Fruit fly (Drosophila melanogaster) whole organism, embryonic: ENCODE data around the gene Dsp1.

ENCODE experiments used
- Asciz ChIP-seq: fragments of 200-800 bp; sonication (Bioruptor generic); optimal IDR thresholded peaks from 2 replicates; lab custom pipeline; 2017; ENCODE audit warnings: missing biosample characterization, mild to moderate bottlenecking, missing genetic modification characterization, missing genetic modification reagents
- B-H1 ChIP-seq: fragments of 200-800 bp; sonication (Bioruptor generic); IDR thresholded peaks from 3 replicates; pipeline ENCODE4 v1.3.6; 2022; ENCODE audit warnings: missing biosample characterization, missing genetic modification characterization
- Bgb ChIP-seq: fragments of 200-800 bp; sonication (Bioruptor generic); IDR thresholded peaks from 2 replicates; pipeline ENCODE4 v1.3.6; 2022; ENCODE audit warnings: missing biosample characterization, missing genetic modification characterization; ENCODE audit not compliant: partially characterized antibody
- Bteb2 ChIP-seq: fragments of 200-800 bp; sonication (Bioruptor generic); optimal IDR thresholded peaks from 2 replicates; lab custom pipeline; 2016; ENCODE audit warnings: missing biosample characterization, missing genetic modification characterization
- CG1024 ChIP-seq: fragments of 200-800 bp; sonication (Bioruptor generic); IDR thresholded peaks from 2 replicates; pipeline ENCODE4 v1.3.6; 2022; ENCODE audit warnings: missing biosample characterization, missing genetic modification characterization
- CG10959 ChIP-seq: fragments of 200-800 bp; sonication (Bioruptor generic); IDR thresholded peaks from 2 replicates; pipeline ENCODE4 v1.3.6; 2022; ENCODE audit warnings: missing biosample characterization, missing genetic modification characterization
- CG11093 ChIP-seq: fragments of 200-800 bp; sonication (Bioruptor generic); IDR thresholded peaks from 3 replicates; pipeline ENCODE4 v1.3.6; 2022; ENCODE audit warnings: missing biosample characterization, missing genetic modification characterization
- CG12155 ChIP-seq: fragments of 200-800 bp; sonication (Bioruptor generic); optimal IDR thresholded peaks from 3 replicates; lab custom pipeline; 2016; ENCODE audit warnings: missing biosample characterization, missing genetic modification characterization
- CG1233 ChIP-seq: fragments of 200-800 bp; sonication (Bioruptor generic); optimal IDR thresholded peaks from 4 replicates; lab custom pipeline; 2018; ENCODE audit warnings: missing biosample characterization, mild to moderate bottlenecking, missing genetic modification characterization
- CG14050 ChIP-seq: fragments of 200-800 bp; sonication (Bioruptor generic); IDR thresholded peaks from 3 replicates; pipeline ENCODE4 v1.3.6; 2022; ENCODE audit warnings: missing biosample characterization, missing genetic modification characterization
- CG17385 ChIP-seq: fragments of 200-800 bp; sonication (Bioruptor generic); optimal IDR thresholded peaks from 3 replicates; lab custom pipeline; 2018; ENCODE audit warnings: missing biosample characterization, mild to moderate bottlenecking, missing genetic modification characterization
- CG17568 ChIP-seq: fragments of 200-800 bp; sonication (Bioruptor generic); optimal IDR thresholded peaks from 2 replicates; lab custom pipeline; 2018; ENCODE audit warnings: missing biosample characterization, mild to moderate bottlenecking, missing genetic modification characterization, moderate library complexity
- CG1792 ChIP-seq: fragments of 200-800 bp; sonication (Bioruptor generic); optimal IDR thresholded peaks from 2 replicates; lab custom pipeline; 2016; ENCODE audit warnings: missing biosample characterization, missing genetic modification characterization
- CG42726 ChIP-seq: fragments of 200-800 bp; sonication (Bioruptor generic); IDR thresholded peaks from 2 replicates; pipeline ENCODE4 v1.3.6; 2022; ENCODE audit warnings: missing biosample characterization, missing genetic modification characterization; ENCODE audit not compliant: partially characterized antibody
- CG5245 ChIP-seq: fragments of 200-800 bp; sonication (Bioruptor generic); optimal IDR thresholded peaks from 3 replicates; lab custom pipeline; 2016; ENCODE audit warnings: missing biosample characterization, missing genetic modification characterization
- CG7372 ChIP-seq: fragments of 200-800 bp; sonication (Bioruptor generic); IDR thresholded peaks from 2 replicates; pipeline ENCODE4 v1.3.6; 2022; ENCODE audit warnings: missing biosample characterization, missing genetic modification characterization
- CG7987 ChIP-seq: fragments of 200-800 bp; sonication (Bioruptor generic); optimal IDR thresholded peaks from 2 replicates; lab custom pipeline; 2018; ENCODE audit warnings: missing biosample characterization, mild to moderate bottlenecking, missing genetic modification characterization, moderate library complexity
- D19B ChIP-seq: fragments of 200-800 bp; sonication (Bioruptor generic); optimal IDR thresholded peaks from 2 replicates; lab custom pipeline; 2017; ENCODE audit warnings: missing biosample characterization, mild to moderate bottlenecking, missing genetic modification characterization
- Dad ChIP-seq: fragments of 200-800 bp; sonication (Bioruptor generic); optimal IDR thresholded peaks from 3 replicates; lab custom pipeline; 2016; ENCODE audit warnings: missing biosample characterization, missing genetic modification characterization
- Dfd ChIP-seq, 2 experiments: fragments of >200 bp; optimal IDR thresholded peaks; 2 replicates each; lab custom pipeline; 2017; ENCODE audit warnings: missing biosample characterization in 2 of 2, missing genetic modification characterization in 2 of 2
- Fer2 ChIP-seq: fragments of 200-800 bp; sonication (Bioruptor generic); optimal IDR thresholded peaks from 2 replicates; lab custom pipeline; 2018; ENCODE audit warnings: missing biosample characterization, mild to moderate bottlenecking, missing genetic modification characterization, moderate library complexity
- Gug ChIP-seq: fragments of 200-800 bp; sonication (Bioruptor generic); IDR thresholded peaks from 4 replicates; pipeline ENCODE4 v1.3.6; 2022; ENCODE audit warnings: missing biosample characterization, missing genetic modification characterization
- H15 ChIP-seq: fragments of 200-800 bp; sonication (Bioruptor generic); IDR thresholded peaks from 3 replicates; pipeline ENCODE4 v1.3.6; 2022; ENCODE audit warnings: missing biosample characterization, missing genetic modification characterization
- Lpt ChIP-seq: fragments of >200 bp; optimal IDR thresholded peaks from 2 replicates; lab custom pipeline; 2018; ENCODE audit warnings: missing biosample characterization, missing genetic modification characterization
- Mes4 ChIP-seq: fragments of 200-800 bp; sonication (Bioruptor generic); optimal IDR thresholded peaks from 2 replicates; lab custom pipeline; 2016; ENCODE audit warnings: missing biosample characterization, missing genetic modification characterization
- Opbp ChIP-seq: fragments of 200-800 bp; sonication (Bioruptor generic); IDR thresholded peaks from 3 replicates; pipeline ENCODE4 v1.3.6; 2022; ENCODE audit warnings: missing biosample characterization, missing genetic modification characterization; ENCODE audit not compliant: partially characterized antibody
- Optix ChIP-seq: fragments of 200-800 bp; sonication (Bioruptor generic); IDR thresholded peaks from 3 replicates; pipeline ENCODE4 v1.3.6; 2022; ENCODE audit warnings: missing biosample characterization, missing genetic modification characterization
- Sry-β ChIP-seq: fragments of 200-800 bp; sonication (Bioruptor generic); optimal IDR thresholded peaks from 2 replicates; lab custom pipeline; 2018; ENCODE audit warnings: missing biosample characterization, mild to moderate bottlenecking, missing genetic modification characterization, moderate library complexity
- Stat92E ChIP-seq, 3 experiments: fragments of >200 bp in 2 of 3; fragments of 200-800 bp in 1 of 3; sonication (Bioruptor generic) in 1 of 3; optimal IDR thresholded peaks; 2 replicates each; lab custom pipeline; 2017 to 2019; ENCODE audit warnings: missing biosample characterization in 3 of 3, missing genetic modification characterization in 3 of 3, mild to moderate bottlenecking in 1 of 3, moderate library complexity in 1 of 3
- TFAM ChIP-seq: fragments of 200-800 bp; sonication (Bioruptor generic); optimal IDR thresholded peaks from 2 replicates; lab custom pipeline; 2017; ENCODE audit warnings: missing biosample characterization, missing genetic modification characterization, inconsistent platforms
- Usf ChIP-seq: fragments of 200-800 bp; sonication (Bioruptor generic); optimal IDR thresholded peaks from 2 replicates; lab custom pipeline; 2017; ENCODE audit warnings: missing genotype, missing biosample characterization, missing genetic modification characterization
- al ChIP-seq: fragments of 200-800 bp; sonication (Bioruptor generic); IDR thresholded peaks from 2 replicates; pipeline ENCODE4 v1.3.6; 2022; ENCODE audit warnings: missing biosample characterization, missing genetic modification characterization
- ato ChIP-seq: fragments of 200-800 bp; sonication (Bioruptor generic); IDR thresholded peaks from 2 replicates; pipeline ENCODE4 v1.3.6; 2022; ENCODE audit warnings: missing biosample characterization, missing genetic modification characterization; ENCODE audit not compliant: partially characterized antibody
- bowl ChIP-seq: fragments of 200-800 bp; sonication (Bioruptor generic); IDR thresholded peaks from 2 replicates; pipeline ENCODE4 v1.3.6; 2022; ENCODE audit warnings: missing biosample characterization, missing genetic modification characterization
- danr ChIP-seq: fragments of 200-800 bp; sonication (Bioruptor generic); IDR thresholded peaks from 2 replicates; pipeline ENCODE4 v1.3.6; 2022; ENCODE audit warnings: missing biosample characterization, missing genetic modification characterization
- dati ChIP-seq: fragments of 200-800 bp; sonication (Bioruptor generic); IDR thresholded peaks from 2 replicates; pipeline ENCODE4 v1.3.6; 2022; ENCODE audit warnings: missing biosample characterization, missing genetic modification characterization
- eyg ChIP-seq: fragments of 200-800 bp; sonication (Bioruptor generic); optimal IDR thresholded peaks from 3 replicates; lab custom pipeline; 2016; ENCODE audit warnings: missing biosample characterization, missing genetic modification characterization
- fd96Cb ChIP-seq: fragments of 200-800 bp; sonication (Bioruptor generic); optimal IDR thresholded peaks from 2 replicates; lab custom pipeline; 2018; ENCODE audit warnings: missing biosample characterization, mild to moderate bottlenecking, missing genetic modification characterization, moderate library complexity
- fru ChIP-seq: fragments of >200 bp; optimal IDR thresholded peaks from 2 replicates; lab custom pipeline; 2017
- gcm2 ChIP-seq: fragments of 200-800 bp; sonication (Bioruptor generic); optimal IDR thresholded peaks from 2 replicates; lab custom pipeline; 2016; ENCODE audit warnings: missing biosample characterization, missing genetic modification characterization
- ham ChIP-seq: fragments of 200-800 bp; sonication (Bioruptor generic); IDR thresholded peaks from 2 replicates; pipeline ENCODE4 v1.3.6; 2022; ENCODE audit warnings: missing biosample characterization, missing genetic modification characterization
- hbn ChIP-seq: fragments of 200-800 bp; sonication (Bioruptor generic); IDR thresholded peaks from 2 replicates; pipeline ENCODE4 v1.3.6; 2022; ENCODE audit warnings: missing biosample characterization, missing genetic modification characterization; ENCODE audit not compliant: partially characterized antibody
- lab ChIP-seq: fragments of 200-800 bp; sonication (Bioruptor generic); optimal IDR thresholded peaks from 3 replicates; lab custom pipeline; 2017; ENCODE audit warnings: missing biosample characterization, missing genetic modification characterization, mild to moderate bottlenecking, moderate library complexity, missing genetic modification reagents
- lmd ChIP-seq: fragments of 200-800 bp; sonication (Bioruptor generic); IDR thresholded peaks from 2 replicates; pipeline ENCODE4 v1.3.6; 2022; ENCODE audit warnings: missing biosample characterization, missing genetic modification characterization
- nau ChIP-seq: fragments of 200-800 bp; sonication (Bioruptor generic); optimal IDR thresholded peaks from 3 replicates; lab custom pipeline; 2017; ENCODE audit warnings: missing biosample characterization, mild to moderate bottlenecking, missing genetic modification characterization, missing genetic modification reagents
- oc ChIP-seq: fragments of 200-800 bp; sonication (Bioruptor generic); optimal IDR thresholded peaks from 2 replicates; lab custom pipeline; 2018; ENCODE audit warnings: missing biosample characterization, mild to moderate bottlenecking, missing genetic modification characterization, moderate library complexity
- scrt ChIP-seq: fragments of 200-800 bp; sonication (Bioruptor generic); optimal IDR thresholded peaks from 2 replicates; lab custom pipeline; 2018; ENCODE audit warnings: missing biosample characterization, mild to moderate bottlenecking, missing genetic modification characterization, moderate library complexity
- shn ChIP-seq: fragments of 200-800 bp; sonication (Bioruptor generic); optimal IDR thresholded peaks from 3 replicates; lab custom pipeline; 2016; ENCODE audit warnings: missing biosample characterization, missing genetic modification characterization
- wor ChIP-seq: fragments of 200-800 bp; sonication (Bioruptor generic); IDR thresholded peaks from 2 replicates; pipeline ENCODE4 v1.3.6; 2022; ENCODE audit warnings: missing biosample characterization, missing genetic modification characterization

Gene Dsp1

DNA sequence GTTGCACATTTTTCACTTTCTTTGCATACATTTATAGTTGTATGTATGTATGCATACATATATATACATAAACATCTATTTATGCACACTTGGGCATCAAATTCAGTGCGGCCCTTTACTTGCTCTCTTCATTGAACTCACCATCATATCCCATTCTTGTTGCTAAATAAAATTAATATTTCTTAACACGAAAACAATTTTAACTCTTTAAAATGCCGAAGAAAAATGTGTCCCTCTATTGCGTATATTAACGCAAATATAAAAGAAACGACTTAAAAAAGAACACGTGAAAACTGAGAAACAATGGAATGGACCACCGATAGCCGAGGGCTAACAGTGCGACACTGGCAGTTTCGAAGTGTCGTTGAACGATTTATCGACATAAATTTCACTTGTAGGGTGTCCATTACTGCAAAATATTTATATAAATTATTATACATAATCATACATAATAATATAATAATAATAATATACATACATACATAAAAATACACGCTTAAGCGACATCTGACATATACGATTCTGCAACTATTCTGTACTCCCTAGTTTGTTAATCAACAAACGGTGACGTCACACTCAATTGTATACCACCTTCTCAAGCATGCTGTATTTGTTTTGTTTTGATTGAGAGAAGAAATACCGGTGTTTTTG, 25.4 kb downstream of the Dsp1 start, which contains the start of the genes U2af50 and PIG-Q (continued):
- peak; percentile 91 for TF ChIP-seq CG1233 (GFP tag; lab: Kevin White, UChicago)
- peak; percentile 45 for TF ChIP-seq Dad (GFP tag; lab: Kevin White, UChicago)
- no peak for TF ChIP-seq nau (GFP tag; lab: Kevin White, UChicago)
- peak; percentile 40 for TF ChIP-seq gcm2 (GFP tag; lab: Kevin White, UChicago)
- TF ChIP-seq eyg (GFP tag; lab: Kevin White, UChicago) = peak; percentile 16
- peak; percentile 90 for TF ChIP-seq Asciz (GFP tag; lab: Kevin White, UChicago)
- peak; percentile 78 for TF ChIP-seq Fer2 (tag; lab: Kevin White, UChicago)
- TF ChIP-seq CG11093 (GFP tag; lab: Robert Waterston, UW) = no peak; the same call in 2 of the 3 replicates
- peak; percentile 37 for TF ChIP-seq Bteb2 (GFP tag; lab: Kevin White, UChicago)
- no peak for TF ChIP-seq ato (GFP tag; lab: Robert Waterston, UW)
- no peak for TF ChIP-seq fru (lab: Kevin White, UChicago)
- no peak; the same call in 1 of the 2 replicates for TF ChIP-seq danr (GFP tag; lab: Robert Waterston, UW)
- TF ChIP-seq oc (tag; lab: Kevin White, UChicago) = no peak
- TF ChIP-seq Optix (GFP tag; lab: Robert Waterston, UW) = no peak; the same call in 2 of the 3 replicates
- no peak for TF ChIP-seq Dfd (GFP tag; optimal IDR thresholded peaks at IDR 0.05; lab: Kevin White, UChicago)
- TF ChIP-seq B-H1 (GFP tag; lab: Robert Waterston, UW) = peak; percentile 82; the same call in 2 of the 3 replicates
- peak; percentile 91 for TF ChIP-seq Usf (GFP tag; lab: Kevin White, UChicago)
- peak; percentile 89 for TF ChIP-seq H15
- TF ChIP-seq scrt (GFP tag; lab: Kevin White, UChicago) = peak; percentile 84
- TF ChIP-seq D19B (GFP tag; lab: Kevin White, UChicago) = peak; percentile 80
- TF ChIP-seq CG7372 (GFP tag; lab: Robert Waterston, UW) = peak; percentile 91
- TF ChIP-seq CG42726 (GFP tag; lab: Robert Waterston, UW) = no peak
- TF ChIP-seq CG10959 (GFP tag; lab: Robert Waterston, UW) = peak; percentile 87
- no peak for TF ChIP-seq hbn (GFP tag; lab: Robert Waterston, UW)
- TF ChIP-seq Bgb (GFP tag; lab: Robert Waterston, UW) = peak; percentile 34; the same call in 1 of the 2 replicates
- peak; percentile 83; the same call in 1 of the 2 replicates for TF ChIP-seq wor (GFP tag; lab: Robert Waterston, UW)
- TF ChIP-seq Sry-β (GFP tag; lab: Kevin White, UChicago) = peak; percentile 66
- no peak; the same call in 1 of the 3 replicates for TF ChIP-seq CG14050 (GFP tag; lab: Robert Waterston, UW)
- TF ChIP-seq CG1792 = peak; percentile 2
- no peak for TF ChIP-seq lab (GFP tag; lab: Kevin White, UChicago)
- TF ChIP-seq CG17568 = no peak
- TF ChIP-seq lmd (GFP tag; lab: Robert Waterston, UW) = no peak; the same call in 1 of the 2 replicates
- TF ChIP-seq al = peak; percentile 91; the same call in 1 of the 2 replicates
- TF ChIP-seq CG12155 (GFP tag; lab: Kevin White, UChicago) = peak; percentile 89
- no peak for TF ChIP-seq Lpt (GFP tag; lab: Kevin White, UChicago)
- no peak for TF ChIP-seq ham
- no peak for TF ChIP-seq TFAM (GFP tag; lab: Kevin White, UChicago)
- no peak; the same call in 2 of the 4 replicates for TF ChIP-seq Gug (GFP tag; lab: Robert Waterston, UW)
- TF ChIP-seq Mes4 = peak; percentile 16
- no peak for TF ChIP-seq shn (GFP tag; lab: Kevin White, UChicago)
- TF ChIP-seq CG17385 (GFP tag; lab: Kevin White, UChicago) = peak; percentile 87
- peak; percentile 95 for TF ChIP-seq fd96Cb (tag; lab: Kevin White, UChicago)
- peak; percentile 83 for TF ChIP-seq CG5245 (GFP tag; lab: Kevin White, UChicago)
- peak; percentile 50; the same call in 1 of the 2 replicates for TF ChIP-seq dati (GFP tag; lab: Robert Waterston, UW)
- TF ChIP-seq CG1024 = peak; percentile 73; the same call in 1 of the 2 replicates
- TF ChIP-seq Stat92E (GFP tag; optimal IDR thresholded peaks at IDR 0.05; lab: Kevin White, UChicago) = peak in 1 of 3 experiments; percentile 44
- peak; percentile 64; the same call in 1 of the 2 replicates for TF ChIP-seq bowl (GFP tag; lab: Robert Waterston, UW)
- peak; percentile 84 for TF ChIP-seq CG7987 (GFP tag; lab: Kevin White, UChicago)
- TF ChIP-seq Opbp = 0 out of 3 replicates have a peak, but pooled peaks have one; percentile 34
